Fruit fly (Drosophila melanogaster) whole organism, prepupa: ENCODE measurements around the gene smal.

ENCODE experiments used
- CG3032 ChIP-seq: fragments of 200-800 bp; optimal IDR thresholded peaks from 2 replicates; lab custom pipeline; 2019; ENCODE audit warnings: missing biosample characterization, mild to moderate bottlenecking, missing genetic modification characterization, moderate library complexity
- CG9139 ChIP-seq: fragments of 200-800 bp; sonication (Bioruptor generic); optimal IDR thresholded peaks from 3 replicates; lab custom pipeline; 2017; ENCODE audit warnings: missing biosample characterization, mild to moderate bottlenecking, missing genetic modification characterization
- Ets96B ChIP-seq: fragments of 200-800 bp; optimal IDR thresholded peaks from 2 replicates; lab custom pipeline; 2019; ENCODE audit warnings: missing biosample characterization, mild to moderate bottlenecking, missing genetic modification characterization, moderate library complexity
- Hr38 ChIP-seq: sonication (Bioruptor generic); optimal IDR thresholded peaks from 2 replicates; lab custom pipeline; 2016; ENCODE audit warnings: missing biosample characterization, missing genetic modification characterization
- Lpt ChIP-seq: fragments of 200-800 bp; sonication (Bioruptor generic); optimal IDR thresholded peaks from 3 replicates; lab custom pipeline; 2016; ENCODE audit warnings: missing biosample characterization, missing genetic modification characterization
- Met ChIP-seq: fragments of 200-800 bp; sonication (Bioruptor generic); optimal IDR thresholded peaks from 3 replicates; lab custom pipeline; 2016; ENCODE audit warnings: missing biosample characterization, missing genetic modification characterization
- OdsH ChIP-seq: fragments of 200-800 bp; sonication (Bioruptor generic); optimal IDR thresholded peaks from 3 replicates; lab custom pipeline; 2016; ENCODE audit warnings: missing biosample characterization, missing genetic modification characterization
- Sox102F ChIP-seq: fragments of 200-800 bp; sonication (Bioruptor generic); optimal IDR thresholded peaks from 2 replicates; lab custom pipeline; 2016; ENCODE audit warnings: missing biosample characterization, mild to moderate bottlenecking, missing genetic modification characterization
- dac ChIP-seq: fragments of 200-800 bp; sonication (Bioruptor generic); optimal IDR thresholded peaks from 2 replicates; lab custom pipeline; 2017; ENCODE audit warnings: missing biosample characterization, mild to moderate bottlenecking, missing genetic modification characterization
- dsx ChIP-seq: fragments of 200-800 bp; optimal IDR thresholded peaks from 3 replicates; lab custom pipeline; 2019; ENCODE audit warnings: missing biosample characterization, mild to moderate bottlenecking, missing genetic modification characterization, moderate library complexity; ENCODE audit not compliant: poor library complexity, severe bottlenecking
- fd59A ChIP-seq: fragments of 200-800 bp; sonication (Bioruptor generic); optimal IDR thresholded peaks from 2 replicates; lab custom pipeline; 2017; ENCODE audit warnings: missing biosample characterization, mild to moderate bottlenecking, missing genetic modification characterization, missing genetic modification reagents
- svp ChIP-seq: fragments of 200-800 bp; sonication (Bioruptor generic); peaks from one replicate; lab custom pipeline; 2016; ENCODE audit warnings: missing biosample characterization, missing genetic modification characterization

- no peak for TF ChIP-seq Hr38
- TF ChIP-seq dac (GFP tag; lab: Kevin White, UChicago) = no peak
- no peak for TF ChIP-seq Sox102F (GFP tag; lab: Kevin White, UChicago)
- no peak for TF ChIP-seq CG9139 (GFP tag; lab: Kevin White, UChicago)
- TF ChIP-seq dsx = no peak
- TF ChIP-seq fd59A (GFP tag; lab: Kevin White, UChicago) = no peak
- no peak for TF ChIP-seq Ets96B (tag; lab: Kevin White, UChicago)
- no peak for TF ChIP-seq CG3032
- no peak for TF ChIP-seq Met
- no peak for TF ChIP-seq svp (GFP tag; lab: Kevin White, UChicago)
- TF ChIP-seq OdsH (GFP tag; lab: Kevin White, UChicago) = no peak
- TF ChIP-seq Lpt (GFP tag; lab: Kevin White, UChicago) = no peak
These were observed 34.6 kb downstream of the smal start for dm6 chr2L:6213505-6213904.
